Fruit fly (Drosophila melanogaster) whole organism, embryonic: ENCODE data around the gene CG15894.
A peak's percentile ranks its signal among the peaks of the same experiment; 100 is the strongest.

Experiments used
- Asciz ChIP-seq: fragments of 200-800 bp; sonication (Bioruptor generic); optimal IDR thresholded peaks from 2 replicates; lab custom pipeline; 2017; ENCODE audit warnings: missing biosample characterization, mild to moderate bottlenecking, missing genetic modification characterization, missing genetic modification reagents
- Bgb ChIP-seq: fragments of 200-800 bp; sonication (Bioruptor generic); IDR thresholded peaks from 2 replicates; pipeline ENCODE4 v1.3.6; 2022; ENCODE audit warnings: missing biosample characterization, missing genetic modification characterization; ENCODE audit not compliant: partially characterized antibody
- Blimp-1 ChIP-seq: fragments of 200-800 bp; sonication (Bioruptor generic); optimal IDR thresholded peaks from 3 replicates; lab custom pipeline; 2018; ENCODE audit warnings: missing biosample characterization, missing genetic modification characterization, mild to moderate bottlenecking, moderate library complexity, missing genetic modification reagents
- CG10274 ChIP-seq: fragments of 200-800 bp; sonication (Bioruptor generic); optimal IDR thresholded peaks from 3 replicates; lab custom pipeline; 2017; ENCODE audit warnings: missing biosample characterization, mild to moderate bottlenecking, missing genetic modification characterization
- CG10543 ChIP-seq: fragments of 200-800 bp; sonication (Bioruptor generic); optimal IDR thresholded peaks from 3 replicates; lab custom pipeline; 2017; ENCODE audit warnings: missing biosample characterization, mild to moderate bottlenecking, missing genetic modification characterization, moderate library complexity
- CG11398 ChIP-seq: fragments of 200-800 bp; sonication (Bioruptor generic); optimal IDR thresholded peaks from 2 replicates; lab custom pipeline; 2016; ENCODE audit warnings: missing biosample characterization, missing genetic modification characterization
- CG12299 ChIP-seq: fragments of 200-800 bp; sonication (Bioruptor generic); optimal IDR thresholded peaks from 2 replicates; lab custom pipeline; 2018; ENCODE audit warnings: missing biosample characterization, mild to moderate bottlenecking, missing genetic modification characterization
- CG1233 ChIP-seq: fragments of 200-800 bp; sonication (Bioruptor generic); optimal IDR thresholded peaks from 4 replicates; lab custom pipeline; 2018; ENCODE audit warnings: missing biosample characterization, mild to moderate bottlenecking, missing genetic modification characterization
- CG15514 ChIP-seq: fragments of 200-800 bp; sonication (Bioruptor generic); optimal IDR thresholded peaks from 3 replicates; lab custom pipeline; 2017; ENCODE audit warnings: missing biosample characterization, missing genetic modification characterization, mild to moderate bottlenecking, moderate library complexity, missing genetic modification reagents
- CG2116 ChIP-seq: fragments of 200-800 bp; sonication (Bioruptor generic); optimal IDR thresholded peaks from 3 replicates; lab custom pipeline; 2018; ENCODE audit warnings: missing biosample characterization, mild to moderate bottlenecking, missing genetic modification characterization
- CG2129 ChIP-seq: fragments of 200-800 bp; sonication (Bioruptor generic); IDR thresholded peaks from 2 replicates; pipeline ENCODE4 v1.3.6; 2022; ENCODE audit warnings: missing biosample characterization, missing genetic modification characterization; ENCODE audit not compliant: partially characterized antibody
- CG2202 ChIP-seq: fragments of 200-800 bp; sonication (Bioruptor generic); optimal IDR thresholded peaks from 2 replicates; lab custom pipeline; 2018; ENCODE audit warnings: missing biosample characterization, mild to moderate bottlenecking, missing genetic modification characterization
- CG31441 ChIP-seq: fragments of 200-800 bp; sonication (Bioruptor generic); IDR thresholded peaks from 2 replicates; pipeline ENCODE4 v1.3.6; 2022; ENCODE audit warnings: missing biosample characterization, missing genetic modification characterization
- CG3163 ChIP-seq: fragments of 200-800 bp; sonication (Bioruptor generic); optimal IDR thresholded peaks from 3 replicates; lab custom pipeline; 2016; ENCODE audit warnings: missing biosample characterization, missing genetic modification characterization
- CG33557 ChIP-seq: fragments of 200-800 bp; sonication (Bioruptor generic); optimal IDR thresholded peaks from 2 replicates; lab custom pipeline; 2019; ENCODE audit warnings: missing biosample characterization, mild to moderate bottlenecking, missing genetic modification characterization, moderate library complexity
- CG4707 ChIP-seq: fragments of 200-800 bp; sonication (Bioruptor generic); optimal IDR thresholded peaks from 2 replicates; lab custom pipeline; 2018; ENCODE audit warnings: missing biosample characterization, mild to moderate bottlenecking, missing genetic modification characterization, moderate library complexity
- CG4854 ChIP-seq: fragments of 200-800 bp; sonication (Bioruptor generic); optimal IDR thresholded peaks from 2 replicates; lab custom pipeline; 2016; ENCODE audit warnings: missing biosample characterization, missing genetic modification characterization, inconsistent platforms
- CG6254 ChIP-seq: fragments of 200-800 bp; sonication (Bioruptor generic); optimal IDR thresholded peaks from 3 replicates; lab custom pipeline; 2017; ENCODE audit warnings: mild to moderate bottlenecking, missing biosample characterization, missing genetic modification reagents, missing genetic modification characterization
- CG6765 ChIP-seq: fragments of 200-800 bp; sonication (Bioruptor generic); optimal IDR thresholded peaks from 3 replicates; lab custom pipeline; 2017; ENCODE audit warnings: missing biosample characterization, mild to moderate bottlenecking, missing genetic modification characterization
- CG7745 ChIP-seq: fragments of 200-800 bp; sonication (Bioruptor generic); optimal IDR thresholded peaks from 2 replicates; lab custom pipeline; 2018; ENCODE audit warnings: missing biosample characterization, mild to moderate bottlenecking, missing genetic modification characterization, moderate library complexity
- CG8089 ChIP-seq: fragments of 200-800 bp; sonication (Bioruptor generic); optimal IDR thresholded peaks from 3 replicates; lab custom pipeline; 2016; ENCODE audit warnings: missing biosample characterization, missing genetic modification characterization
- CG8359 ChIP-seq: fragments of 200-800 bp; sonication (Bioruptor generic); optimal IDR thresholded peaks from 2 replicates; lab custom pipeline; 2017; ENCODE audit warnings: missing biosample characterization, mild to moderate bottlenecking, missing genetic modification characterization, borderline replicate concordance
- CG9437 ChIP-seq: fragments of 200-800 bp; sonication (Bioruptor generic); optimal IDR thresholded peaks from 2 replicates; lab custom pipeline; 2018; ENCODE audit warnings: missing biosample characterization, mild to moderate bottlenecking, missing genetic modification characterization
- CG9609 ChIP-seq: fragments of 200-800 bp; sonication (Bioruptor generic); optimal IDR thresholded peaks from 3 replicates; lab custom pipeline; 2016; ENCODE audit warnings: missing biosample characterization, missing genetic modification characterization
- Dek ChIP-seq: fragments of 200-800 bp; sonication (Bioruptor generic); optimal IDR thresholded peaks from 3 replicates; lab custom pipeline; 2019; ENCODE audit warnings: missing biosample characterization, mild to moderate bottlenecking, missing genetic modification characterization, moderate library complexity
- Drgx ChIP-seq: fragments of 200-800 bp; sonication (Bioruptor generic); IDR thresholded peaks from 2 replicates; pipeline ENCODE4 v1.3.6; 2022; ENCODE audit warnings: missing biosample characterization, missing genetic modification characterization
- HmgD ChIP-seq: fragments of 200-800 bp; sonication (Bioruptor generic); optimal IDR thresholded peaks from 3 replicates; lab custom pipeline; 2016; ENCODE audit warnings: missing biosample characterization, missing genetic modification characterization
- Hmx ChIP-seq: fragments of 200-800 bp; sonication (Bioruptor generic); optimal IDR thresholded peaks from 2 replicates; lab custom pipeline; 2016; ENCODE audit warnings: missing biosample characterization, missing genetic modification characterization
- Hsf ChIP-seq: fragments of 200-800 bp; sonication (Bioruptor generic); optimal IDR thresholded peaks from 3 replicates; lab custom pipeline; 2016; ENCODE audit warnings: missing biosample characterization, missing genetic modification characterization
- MTF-1 ChIP-seq: fragments of 200-800 bp; sonication (Bioruptor generic); optimal IDR thresholded peaks from 2 replicates; lab custom pipeline; 2018; ENCODE audit warnings: missing biosample characterization, mild to moderate bottlenecking, missing genetic modification characterization, borderline replicate concordance
- Meics ChIP-seq: fragments of 200-800 bp; sonication (Bioruptor generic); optimal IDR thresholded peaks from 2 replicates; lab custom pipeline; 2017; ENCODE audit warnings: missing biosample characterization, mild to moderate bottlenecking, missing genetic modification characterization
- Mrtf ChIP-seq: fragments of 200-800 bp; sonication (Bioruptor generic); IDR thresholded peaks from 3 replicates; pipeline ENCODE4 v1.3.6; 2022; ENCODE audit warnings: missing biosample characterization, missing genetic modification characterization
- Optix ChIP-seq: fragments of 200-800 bp; sonication (Bioruptor generic); IDR thresholded peaks from 3 replicates; pipeline ENCODE4 v1.3.6; 2022; ENCODE audit warnings: missing biosample characterization, missing genetic modification characterization
- Scr ChIP-seq: fragments of 200-800 bp; sonication (Bioruptor generic); IDR thresholded peaks from 2 replicates; pipeline ENCODE4 v1.3.6; 2022; ENCODE audit warnings: missing biosample characterization, missing genetic modification characterization; ENCODE audit not compliant: partially characterized antibody
- TFAM ChIP-seq: fragments of 200-800 bp; sonication (Bioruptor generic); optimal IDR thresholded peaks from 2 replicates; lab custom pipeline; 2017; ENCODE audit warnings: missing biosample characterization, missing genetic modification characterization, inconsistent platforms
- bbx ChIP-seq: fragments of 200-800 bp; sonication (Bioruptor generic); IDR thresholded peaks from 2 replicates; pipeline ENCODE4 v1.3.6; 2022; ENCODE audit warnings: missing biosample characterization, missing genetic modification characterization; ENCODE audit not compliant: partially characterized antibody
- cas ChIP-seq: fragments of 200-800 bp; sonication (Bioruptor generic); IDR thresholded peaks from 2 replicates; pipeline ENCODE4 v1.3.6; 2022; ENCODE audit warnings: missing biosample characterization, missing genetic modification characterization
- emc ChIP-seq: fragments of 200-800 bp; sonication (Bioruptor generic); optimal IDR thresholded peaks from 2 replicates; lab custom pipeline; 2016; ENCODE audit warnings: missing biosample characterization, missing genetic modification characterization
- ftz-f1 ChIP-seq: fragments of 200-800 bp; sonication (Bioruptor generic); optimal IDR thresholded peaks from 2 replicates; lab custom pipeline; 2016; ENCODE audit warnings: missing biosample characterization, missing genetic modification characterization
- gem ChIP-seq: fragments of 200-800 bp; sonication (Bioruptor generic); optimal IDR thresholded peaks from 2 replicates; lab custom pipeline; 2019; ENCODE audit warnings: missing biosample characterization, mild to moderate bottlenecking, missing genetic modification characterization, moderate library complexity
- h ChIP-seq: fragments of >200 bp; optimal IDR thresholded peaks from 2 replicates; lab custom pipeline; 2017
- nerfin-2 ChIP-seq: fragments of 200-800 bp; sonication (Bioruptor generic); IDR thresholded peaks from 2 replicates; pipeline ENCODE4 v1.3.6; 2022; ENCODE audit warnings: missing biosample characterization, missing genetic modification characterization; ENCODE audit not compliant: partially characterized antibody
- org-1 ChIP-seq: fragments of 200-800 bp; sonication (Bioruptor generic); optimal IDR thresholded peaks from 2 replicates; lab custom pipeline; 2017; ENCODE audit warnings: missing biosample characterization, missing genetic modification characterization
- psq ChIP-seq: fragments of 200-800 bp; sonication (Bioruptor generic); optimal IDR thresholded peaks from 2 replicates; lab custom pipeline; 2017; ENCODE audit warnings: missing biosample characterization, missing genetic modification characterization
- so ChIP-seq: fragments of 200-800 bp; sonication (Bioruptor generic); IDR thresholded peaks from 3 replicates; pipeline ENCODE4 v1.3.6; 2022; ENCODE audit warnings: missing biosample characterization, missing genetic modification characterization
- tgo ChIP-seq: fragments of 200-800 bp; sonication (Bioruptor generic); IDR thresholded peaks from 3 replicates; pipeline ENCODE4 v1.3.6; 2022; ENCODE audit warnings: missing biosample characterization, missing genetic modification characterization
- tin ChIP-seq: fragments of 200-800 bp; sonication (Bioruptor generic); optimal IDR thresholded peaks from 3 replicates; lab custom pipeline; 2016; ENCODE audit warnings: missing biosample characterization, missing genetic modification characterization
- trem ChIP-seq: fragments of 200-800 bp; optimal IDR thresholded peaks from 3 replicates; lab custom pipeline; 2019; ENCODE audit warnings: missing biosample characterization, mild to moderate bottlenecking, missing genetic modification characterization, moderate library complexity
- tup ChIP-seq: fragments of 200-800 bp; sonication (Bioruptor generic); optimal IDR thresholded peaks from 2 replicates; lab custom pipeline; 2016; ENCODE audit warnings: missing biosample characterization, mild to moderate bottlenecking, missing genetic modification characterization, moderate library complexity
- zen2 ChIP-seq: fragments of 200-800 bp; sonication (Bioruptor generic); IDR thresholded peaks from 3 replicates; pipeline ENCODE4 v1.3.6; 2022; ENCODE audit warnings: missing biosample characterization, missing genetic modification characterization; ENCODE audit not compliant: partially characterized antibody

Gene CG15894

dm6 chrX:6346926-6347367 is 37.9 kb downstream of the CG15894 start, which contains the start of gene CG3847 (continued):
- TF ChIP-seq CG9437 (peak; percentile 22), CG15514 (GFP tag; lab: Kevin White, UChicago) (peak; percentile 81), CG8089 (GFP tag; lab: Kevin White, UChicago) (peak; percentile 18), Dek (peak; percentile 16), h (lab: Kevin White, UChicago) (no peak), bbx (GFP tag; lab: Robert Waterston, UW) (peak; percentile 74), so (GFP tag; lab: Robert Waterston, UW) (peak; percentile 47; the same call in 1 of the 3 replicates), tin (GFP tag; lab: Kevin White, UChicago) (peak; percentile 12), CG6765 (peak; percentile 34), nerfin-2 (GFP tag; lab: Robert Waterston, UW) (peak; percentile 43), zen2 (GFP tag; lab: Robert Waterston, UW) (no peak; the same call in 2 of the 3 replicates), Scr (GFP tag; lab: Robert Waterston, UW) (peak; percentile 62), CG4854 (peak; percentile 59), tup (no peak), CG33557 (GFP tag; lab: Kevin White, UChicago) (peak; percentile 42), CG2116 (GFP tag; lab: Kevin White, UChicago) (peak; percentile 84), CG8359 (peak; percentile 84), CG11398 (no peak), MTF-1 (GFP tag; lab: Kevin White, UChicago) (no peak), CG3163 (GFP tag; lab: Kevin White, UChicago) (peak; percentile 30), org-1 (GFP tag; lab: Kevin White, UChicago) (no peak), Mrtf (GFP tag; lab: Robert Waterston, UW) (no peak), psq (GFP tag; lab: Kevin White, UChicago) (peak; percentile 31), gem (tag; lab: Kevin White, UChicago) (peak; percentile 18), Bgb (peak; percentile 81), CG10274 (GFP tag; lab: Kevin White, UChicago) (no peak), CG12299 (tag; lab: Kevin White, UChicago) (peak; percentile 46), CG4707 (GFP tag; lab: Kevin White, UChicago) (no peak), ftz-f1 (GFP tag; lab: Kevin White, UChicago) (peak; percentile 82), Optix (GFP tag; lab: Robert Waterston, UW) (no peak), Drgx (GFP tag; lab: Robert Waterston, UW) (no peak), CG6254 (no peak), cas (GFP tag; lab: Robert Waterston, UW) (no peak), Hmx (GFP tag; lab: Kevin White, UChicago) (no peak), tgo (GFP tag; lab: Robert Waterston, UW) (no peak), CG31441 (GFP tag; lab: Robert Waterston, UW) (0 out of 2 replicates have a peak, but pooled peaks have one; percentile 11), CG10543 (GFP tag; lab: Kevin White, UChicago) (peak; percentile 60), Meics (GFP tag; lab: Kevin White, UChicago) (peak; percentile 43), Asciz (no peak), HmgD (GFP tag; lab: Kevin White, UChicago) (peak; percentile 75), CG9609 (GFP tag; lab: Kevin White, UChicago) (peak; percentile 29), trem (tag; lab: Kevin White, UChicago) (peak; percentile 83), emc (peak; percentile 8), Blimp-1 (GFP tag; lab: Kevin White, UChicago) (no peak), CG1233 (GFP tag; lab: Kevin White, UChicago) (peak; percentile 19), CG2129 (GFP tag; lab: Robert Waterston, UW) (peak; percentile 20; the same call in 1 of the 2 replicates), CG2202 (tag; lab: Kevin White, UChicago) (no peak), TFAM (GFP tag; lab: Kevin White, UChicago) (no peak), CG7745 (tag; lab: Kevin White, UChicago) (no peak), Hsf (GFP tag; lab: Kevin White, UChicago) (peak; percentile 25)
